Worm (Caenorhabditis elegans): Measurements from ENCODE around the gene srz-9.
"Not testable (repeated sequence)": the region's sequence is repeated elsewhere in the genome, so short reads cannot be mapped to it uniquely, and the experiment has no call there.

ce11 chrIII:1261198-1261597 is 2.6 kb upstream of the srz-9 start:
- TF ChIP-seq ama-1 (optimal IDR thresholded peaks at IDR 0.05); ceh-36 (tag; optimal IDR thresholded peaks at IDR 0.05); ets-7 (tag; optimal IDR thresholded peaks at IDR 0.05); flt-1 (GFP tag; IDR thresholded peaks at IDR 0.05); B0310.2 (tag; optimal IDR thresholded peaks at IDR 0.05); hnd-1 (tag; optimal IDR thresholded peaks at IDR 0.05); F13C5.2 (tag; optimal IDR thresholded peaks at IDR 0.05); sea-1 (GFP tag; conservative IDR thresholded peaks at IDR 0.05): not testable (repeated sequence)

Measured in whole organism, early embryonic.